Fruit fly (Drosophila melanogaster) whole organism, embryonic: Measurements from ENCODE around the gene Srg3.

Source experiments
- CG10209 ChIP-seq: fragments of 200-800 bp; sonication (Bioruptor generic); optimal IDR thresholded peaks from 3 replicates; lab custom pipeline; 2017; ENCODE audit warnings: missing biosample characterization, mild to moderate bottlenecking, missing genetic modification characterization, missing genetic modification reagents
- CG10321 ChIP-seq: fragments of 200-800 bp; sonication (Bioruptor generic); IDR thresholded peaks from 2 replicates; pipeline ENCODE4 v1.3.6; 2022; ENCODE audit warnings: missing biosample characterization, missing genetic modification characterization
- CG11723 ChIP-seq: fragments of 200-800 bp; sonication (Bioruptor generic); optimal IDR thresholded peaks from 2 replicates; lab custom pipeline; 2017; ENCODE audit warnings: missing biosample characterization, mild to moderate bottlenecking, missing genetic modification characterization
- CG12219 ChIP-seq: fragments of 200-800 bp; sonication (Bioruptor generic); optimal IDR thresholded peaks from 3 replicates; lab custom pipeline; 2018; ENCODE audit warnings: missing biosample characterization, mild to moderate bottlenecking, missing genetic modification characterization
- CG1233 ChIP-seq: fragments of 200-800 bp; sonication (Bioruptor generic); optimal IDR thresholded peaks from 4 replicates; lab custom pipeline; 2018; ENCODE audit warnings: missing biosample characterization, mild to moderate bottlenecking, missing genetic modification characterization
- CG14441 ChIP-seq: fragments of 200-800 bp; sonication (Bioruptor generic); IDR thresholded peaks from 2 replicates; pipeline ENCODE4 v1.3.6; 2022; ENCODE audit warnings: missing biosample characterization, missing genetic modification characterization
- CG15514 ChIP-seq: fragments of 200-800 bp; sonication (Bioruptor generic); optimal IDR thresholded peaks from 3 replicates; lab custom pipeline; 2017; ENCODE audit warnings: missing biosample characterization, missing genetic modification characterization, mild to moderate bottlenecking, moderate library complexity, missing genetic modification reagents
- CG1602 ChIP-seq: fragments of 200-800 bp; sonication (Bioruptor generic); optimal IDR thresholded peaks from 3 replicates; lab custom pipeline; 2016; ENCODE audit warnings: missing biosample characterization, missing genetic modification characterization
- CG16863 ChIP-seq: fragments of 200-800 bp; sonication (Bioruptor generic); optimal IDR thresholded peaks from 3 replicates; lab custom pipeline; 2016; ENCODE audit warnings: missing biosample characterization, missing genetic modification characterization
- CG17829 ChIP-seq: fragments of 200-800 bp; optimal IDR thresholded peaks from 2 replicates; lab custom pipeline; 2019; ENCODE audit warnings: missing biosample characterization, mild to moderate bottlenecking, missing genetic modification characterization, moderate library complexity
- CG18764 ChIP-seq: fragments of 200-800 bp; sonication (Bioruptor generic); optimal IDR thresholded peaks from 3 replicates; lab custom pipeline; 2016; ENCODE audit warnings: missing biosample characterization, missing genetic modification characterization
- CG2889 ChIP-seq: fragments of 200-800 bp; sonication (Bioruptor generic); IDR thresholded peaks from 3 replicates; pipeline ENCODE4 v1.3.6; 2022; ENCODE audit warnings: missing biosample characterization, missing genetic modification characterization
- CG30020 ChIP-seq: fragments of 200-800 bp; optimal IDR thresholded peaks from 2 replicates; lab custom pipeline; 2019; ENCODE audit warnings: missing biosample characterization, mild to moderate bottlenecking, missing genetic modification characterization, moderate library complexity
- CG31365 ChIP-seq: fragments of 200-800 bp; sonication (Bioruptor generic); optimal IDR thresholded peaks from 2 replicates; lab custom pipeline; 2018; ENCODE audit warnings: missing biosample characterization, mild to moderate bottlenecking, missing genetic modification characterization
- CG3407 ChIP-seq: fragments of 200-800 bp; sonication (Bioruptor generic); optimal IDR thresholded peaks from 2 replicates; lab custom pipeline; 2018; ENCODE audit warnings: missing biosample characterization, mild to moderate bottlenecking, missing genetic modification characterization
- CG3838 ChIP-seq: fragments of 200-800 bp; sonication (Bioruptor generic); optimal IDR thresholded peaks from 3 replicates; lab custom pipeline; 2016; ENCODE audit warnings: missing biosample characterization, missing genetic modification characterization
- CG4820 ChIP-seq: fragments of 200-800 bp; sonication (Bioruptor generic); optimal IDR thresholded peaks from 3 replicates; lab custom pipeline; 2016; ENCODE audit warnings: missing biosample characterization, missing genetic modification characterization
- CG5180 ChIP-seq: fragments of 200-800 bp; sonication (Bioruptor generic); optimal IDR thresholded peaks from 3 replicates; lab custom pipeline; 2017; ENCODE audit warnings: missing biosample characterization, missing genetic modification characterization, mild to moderate bottlenecking, moderate library complexity, missing genetic modification reagents
- CG7745 ChIP-seq: fragments of 200-800 bp; sonication (Bioruptor generic); optimal IDR thresholded peaks from 2 replicates; lab custom pipeline; 2018; ENCODE audit warnings: missing biosample characterization, mild to moderate bottlenecking, missing genetic modification characterization, moderate library complexity
- CG7786 ChIP-seq: fragments of 200-800 bp; sonication (Bioruptor generic); optimal IDR thresholded peaks from 2 replicates; lab custom pipeline; 2016; ENCODE audit warnings: missing biosample characterization, missing genetic modification characterization
- CG7839 ChIP-seq: fragments of 200-800 bp; sonication (Bioruptor generic); optimal IDR thresholded peaks from 3 replicates; lab custom pipeline; 2018; ENCODE audit warnings: missing biosample characterization, mild to moderate bottlenecking, missing genetic modification characterization, moderate library complexity
- CG8290 ChIP-seq, 3 experiments: fragments of 200-800 bp; sonication (Bioruptor generic); optimal IDR thresholded peaks; 2 replicates each; lab custom pipeline; 2016 to 2019; ENCODE audit warnings: missing biosample characterization in 3 of 3, missing genetic modification characterization in 3 of 3, mild to moderate bottlenecking in 2 of 3, moderate library complexity in 1 of 3
- CG8924 ChIP-seq: fragments of 200-800 bp; optimal IDR thresholded peaks from 3 replicates; lab custom pipeline; 2019; ENCODE audit warnings: missing biosample characterization, mild to moderate bottlenecking, missing genetic modification characterization, moderate library complexity
- CG8944 ChIP-seq: fragments of 200-800 bp; sonication (Bioruptor generic); optimal IDR thresholded peaks from 3 replicates; lab custom pipeline; 2016; ENCODE audit warnings: missing biosample characterization, missing genetic modification characterization
- CG9609 ChIP-seq: fragments of 200-800 bp; sonication (Bioruptor generic); optimal IDR thresholded peaks from 3 replicates; lab custom pipeline; 2016; ENCODE audit warnings: missing biosample characterization, missing genetic modification characterization
- D19B ChIP-seq: fragments of 200-800 bp; sonication (Bioruptor generic); optimal IDR thresholded peaks from 2 replicates; lab custom pipeline; 2017; ENCODE audit warnings: missing biosample characterization, mild to moderate bottlenecking, missing genetic modification characterization
- Dbx ChIP-seq: fragments of 200-800 bp; sonication (Bioruptor generic); IDR thresholded peaks from 3 replicates; pipeline ENCODE4 v1.3.6; 2022; ENCODE audit warnings: missing biosample characterization, missing genetic modification characterization
- Dfd ChIP-seq, 2 experiments: fragments of >200 bp; optimal IDR thresholded peaks; 2 replicates each; lab custom pipeline; 2017; ENCODE audit warnings: missing biosample characterization in 2 of 2, missing genetic modification characterization in 2 of 2
- E2f1 ChIP-seq: fragments of 200-800 bp; sonication (Bioruptor generic); IDR thresholded peaks from 2 replicates; pipeline ENCODE4 v1.3.6; 2022; ENCODE audit warnings: missing biosample characterization, missing genetic modification characterization
- Eip74EF ChIP-seq, 2 experiments: fragments of 200-800 bp in 1 of 2; fragments of >200 bp in 1 of 2; sonication (Bioruptor generic) in 1 of 2; optimal IDR thresholded peaks; 2 replicates each; lab custom pipeline; 2017 to 2019; ENCODE audit warnings: missing biosample characterization in 2 of 2, missing genetic modification characterization in 2 of 2, mild to moderate bottlenecking in 1 of 2, moderate library complexity in 1 of 2
- HLH54F ChIP-seq: fragments of 200-800 bp; sonication (Bioruptor generic); optimal IDR thresholded peaks from 3 replicates; lab custom pipeline; 2016; ENCODE audit warnings: missing biosample characterization, missing genetic modification characterization
- Rx ChIP-seq: fragments of 200-800 bp; sonication (Bioruptor generic); IDR thresholded peaks from 2 replicates; pipeline ENCODE4 v1.3.6; 2022; ENCODE audit warnings: missing biosample characterization, missing genetic modification characterization
- Usf ChIP-seq: fragments of 200-800 bp; sonication (Bioruptor generic); optimal IDR thresholded peaks from 2 replicates; lab custom pipeline; 2017; ENCODE audit warnings: missing genotype, missing biosample characterization, missing genetic modification characterization
- YL-1 ChIP-seq: fragments of 200-800 bp; sonication (Bioruptor generic); optimal IDR thresholded peaks from 3 replicates; lab custom pipeline; 2017; ENCODE audit warnings: missing biosample characterization, mild to moderate bottlenecking, missing genetic modification characterization
- chinmo ChIP-seq: fragments of 200-800 bp; sonication (Bioruptor generic); IDR thresholded peaks from 4 replicates; pipeline ENCODE4 v1.3.6; 2022; ENCODE audit warnings: missing biosample characterization, missing genetic modification characterization; ENCODE audit not compliant: partially characterized antibody
- crol ChIP-seq: fragments of 200-800 bp; sonication (Bioruptor generic); IDR thresholded peaks from 2 replicates; pipeline ENCODE4 v1.3.6; 2022; ENCODE audit warnings: missing biosample characterization, missing genetic modification characterization
- da ChIP-seq: fragments of 200-800 bp; sonication (Bioruptor generic); optimal IDR thresholded peaks from 2 replicates; lab custom pipeline; 2016; ENCODE audit warnings: missing biosample characterization, missing genetic modification characterization
- dan ChIP-seq: fragments of 200-800 bp; sonication (Bioruptor generic); IDR thresholded peaks from 2 replicates; pipeline ENCODE4 v1.3.6; 2022; ENCODE audit warnings: missing biosample characterization, missing genetic modification characterization
- ems ChIP-seq: fragments of 200-800 bp; sonication (Bioruptor generic); optimal IDR thresholded peaks from 3 replicates; lab custom pipeline; 2016; ENCODE audit warnings: missing biosample characterization, missing genetic modification characterization
- grau ChIP-seq: fragments of 200-800 bp; optimal IDR thresholded peaks from 3 replicates; lab custom pipeline; 2019; ENCODE audit warnings: missing biosample characterization, mild to moderate bottlenecking, missing genetic modification characterization, moderate library complexity
- hb ChIP-seq: fragments of 200-800 bp; sonication (Bioruptor generic); IDR thresholded peaks from 3 replicates; pipeline ENCODE4 v1.3.6; 2022; ENCODE audit warnings: missing biosample characterization, missing genetic modification characterization; ENCODE audit not compliant: partially characterized antibody
- jigr1 ChIP-seq: fragments of 200-800 bp; sonication (Bioruptor generic); IDR thresholded peaks from 3 replicates; pipeline ENCODE4 v1.3.6; 2022; ENCODE audit warnings: missing biosample characterization, missing genetic modification characterization
- ken ChIP-seq: fragments of 200-800 bp; sonication (Bioruptor generic); IDR thresholded peaks from 3 replicates; pipeline ENCODE4 v1.3.6; 2022; ENCODE audit warnings: missing biosample characterization, missing genetic modification characterization
- org-1 ChIP-seq: fragments of 200-800 bp; sonication (Bioruptor generic); optimal IDR thresholded peaks from 2 replicates; lab custom pipeline; 2017; ENCODE audit warnings: missing biosample characterization, missing genetic modification characterization
- pb ChIP-seq: fragments of 200-800 bp; sonication (Bioruptor generic); optimal IDR thresholded peaks from 3 replicates; lab custom pipeline; 2016; ENCODE audit warnings: missing biosample characterization, missing genetic modification characterization
- pita ChIP-seq: fragments of 200-800 bp; sonication (Bioruptor generic); optimal IDR thresholded peaks from 2 replicates; lab custom pipeline; 2017; ENCODE audit warnings: missing biosample characterization, mild to moderate bottlenecking, missing genetic modification characterization
- pnt ChIP-seq: fragments of 200-800 bp; sonication (Bioruptor generic); optimal IDR thresholded peaks from 3 replicates; lab custom pipeline; 2016; ENCODE audit warnings: missing biosample characterization, missing genetic modification characterization
- pzg ChIP-seq: fragments of 200-800 bp; sonication (Bioruptor generic); optimal IDR thresholded peaks from 3 replicates; lab custom pipeline; 2018; ENCODE audit warnings: missing biosample characterization, mild to moderate bottlenecking, missing genetic modification characterization, moderate library complexity
- vnd ChIP-seq: fragments of 200-800 bp; sonication (Bioruptor generic); IDR thresholded peaks from 3 replicates; pipeline ENCODE4 v1.3.6; 2022; ENCODE audit warnings: missing biosample characterization, missing genetic modification characterization; ENCODE audit not compliant: partially characterized antibody

Srg3 gene

DNA sequence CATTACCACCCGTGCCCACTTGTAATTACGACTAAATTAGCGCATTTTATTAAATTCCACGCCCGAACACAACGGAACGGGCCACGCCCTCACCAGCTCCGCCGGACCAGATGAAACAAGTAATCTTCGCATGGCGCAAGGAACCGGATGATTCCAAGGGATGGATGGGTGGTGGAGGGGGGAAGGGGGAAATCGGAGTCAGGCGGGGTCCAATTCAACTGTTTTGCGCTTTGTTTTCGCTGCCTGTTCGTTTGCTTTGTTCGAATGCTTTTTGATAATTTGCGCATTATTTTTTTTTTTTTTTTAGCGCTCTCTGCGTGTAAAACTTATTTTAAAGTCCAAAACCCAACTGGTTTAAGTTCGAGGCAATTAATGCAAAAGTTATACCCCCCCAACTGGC, 46.3 kb upstream of the Srg3 start:
- peak; percentile 67 for TF ChIP-seq crol (GFP tag; lab: Robert Waterston, UW)
- no peak for TF ChIP-seq CG2889 (GFP tag; lab: Robert Waterston, UW)
- TF ChIP-seq pzg (GFP tag; lab: Kevin White, UChicago) = no peak
- no peak for TF ChIP-seq CG11723 (GFP tag; lab: Kevin White, UChicago)
- no peak for TF ChIP-seq CG16863 (GFP tag; lab: Kevin White, UChicago)
- peak; percentile 75; the same call in 1 of the 4 replicates for TF ChIP-seq chinmo (GFP tag; lab: Robert Waterston, UW)
- no peak for TF ChIP-seq org-1 (GFP tag; lab: Kevin White, UChicago)
- no peak for TF ChIP-seq CG1233
- no peak for TF ChIP-seq CG8924 (tag; lab: Kevin White, UChicago)
- 0 out of 3 replicates have a peak, but pooled peaks have one; percentile 10 for TF ChIP-seq vnd (GFP tag; lab: Robert Waterston, UW)
- no peak for TF ChIP-seq CG8290 (GFP tag; optimal IDR thresholded peaks at IDR 0.05; lab: Kevin White, UChicago)
- peak in 1 of 2 experiments; percentile 21 for TF ChIP-seq CG8290 (tag; optimal IDR thresholded peaks at IDR 0.05; lab: Kevin White, UChicago)
- TF ChIP-seq, all 482 proteins: peak for 4

DNA sequence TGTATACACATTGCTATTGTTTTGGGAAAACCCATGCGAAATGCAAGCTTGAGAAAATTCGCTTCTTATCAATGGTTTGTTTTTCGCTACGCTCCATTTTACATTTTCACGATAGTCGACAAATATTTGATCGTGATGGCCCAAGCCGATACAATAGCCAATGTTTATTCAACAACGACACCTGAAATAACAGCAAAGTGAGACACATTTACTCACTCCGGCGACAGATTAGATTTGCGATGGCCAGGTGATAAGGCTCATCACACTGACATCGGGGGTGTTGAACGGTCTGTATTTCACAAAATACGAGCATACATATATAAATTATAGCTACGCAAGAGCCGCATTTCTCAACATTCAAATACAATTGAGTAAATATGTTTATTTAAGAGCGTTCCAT, 45.9 kb upstream of the Srg3 start:
- TF ChIP-seq pnt (GFP tag; lab: Kevin White, UChicago) (peak; percentile 25), HLH54F (GFP tag; lab: Kevin White, UChicago) (peak; percentile 10), grau (tag; lab: Kevin White, UChicago) (peak; percentile 21), CG10209 (GFP tag; lab: Kevin White, UChicago) (peak; percentile 66), D19B (peak; percentile 59), Dbx (GFP tag; lab: Robert Waterston, UW) (peak; percentile 83; the same call in 2 of the 3 replicates), CG7786 (GFP tag; lab: Kevin White, UChicago) (peak; percentile 31), CG11723 (GFP tag; lab: Kevin White, UChicago) (peak; percentile 46), dan (no peak), CG3407 (GFP tag; lab: Kevin White, UChicago) (peak; percentile 44), CG12219 (GFP tag; lab: Kevin White, UChicago) (peak; percentile 30), Eip74EF (GFP tag; optimal IDR thresholded peaks at IDR 0.05; lab: Kevin White, UChicago) (no peak), jigr1 (GFP tag; lab: Robert Waterston, UW) (no peak), CG9609 (GFP tag; lab: Kevin White, UChicago) (no peak), Usf (GFP tag; lab: Kevin White, UChicago) (no peak), CG1602 (GFP tag; lab: Kevin White, UChicago) (no peak), Rx (no peak), da (GFP tag; lab: Kevin White, UChicago) (no peak), pb (GFP tag; lab: Kevin White, UChicago) (no peak), pita (GFP tag; lab: Kevin White, UChicago) (no peak), CG7745 (no peak), hb (GFP tag; lab: Robert Waterston, UW) (no peak), CG3838 (GFP tag; lab: Kevin White, UChicago) (no peak), YL-1 (GFP tag; lab: Kevin White, UChicago) (peak; percentile 30), CG7839 (peak; percentile 3), CG5180 (GFP tag; lab: Kevin White, UChicago) (peak; percentile 69), CG10321 (GFP tag; lab: Robert Waterston, UW) (no peak), CG4820 (GFP tag; lab: Kevin White, UChicago) (peak; percentile 12), CG31365 (tag; lab: Kevin White, UChicago) (peak; percentile 82), E2f1 (GFP tag; lab: Robert Waterston, UW) (peak; percentile 24; the same call in 1 of the 2 replicates), CG18764 (peak; percentile 48), ems (peak; percentile 38), CG8944 (GFP tag; lab: Kevin White, UChicago) (no peak), ken (GFP tag; lab: Robert Waterston, UW) (no peak), CG30020 (tag; lab: Kevin White, UChicago) (no peak), CG17829 (no peak), CG14441 (peak; percentile 33; the same call in 1 of the 2 replicates), Dfd (GFP tag; optimal IDR thresholded peaks at IDR 0.05; lab: Kevin White, UChicago) (no peak), CG15514 (GFP tag; lab: Kevin White, UChicago) (peak; percentile 89)
